Fruit fly (Drosophila melanogaster) whole organism, wandering third instar larva: ENCODE data around the gene CG32945.

Experiments
- Dfd ChIP-seq: fragments of >200 bp; optimal IDR thresholded peaks from 2 replicates; lab custom pipeline; 2017; ENCODE audit warnings: missing biosample characterization, missing genetic modification characterization
- Myc ChIP-seq: fragments of >200 bp; optimal IDR thresholded peaks from 2 replicates; lab custom pipeline; 2017
- Sp1 ChIP-seq: fragments of 200-800 bp; sonication (Bioruptor generic); optimal IDR thresholded peaks from 3 replicates; lab custom pipeline; 2019; ENCODE audit warnings: missing biosample characterization, mild to moderate bottlenecking, missing genetic modification characterization, moderate library complexity
- h ChIP-seq: fragments of 200-800 bp; sonication (Bioruptor generic); optimal IDR thresholded peaks from 3 replicates; lab custom pipeline; 2016; ENCODE audit warnings: missing biosample characterization, mild to moderate bottlenecking, missing genetic modification characterization

- TF ChIP-seq Sp1 (GFP tag; lab: Kevin White, UChicago) (no peak), Dfd (GFP tag; lab: Kevin White, UChicago) (no peak), h (GFP tag; lab: Kevin White, UChicago) (no peak), Myc (lab: Kevin White, UChicago) (no peak)
These were observed 37.7 kb upstream of the CG32945 start for dm6 chr3R:4616130-4616529.
